Worm (Caenorhabditis elegans): ENCODE measurements around the gene mak-1.
A peak's percentile ranks its signal among the peaks of the same experiment; 100 is the strongest.

- peak; percentile 75 for TF ChIP-seq rnt-1 (tag; optimal IDR thresholded peaks at IDR 0.05)
- no peak for TF ChIP-seq ama-1 (optimal IDR thresholded peaks at IDR 0.05)
- no peak for TF ChIP-seq ceh-88 (GFP tag; IDR thresholded peaks at IDR 0.05)
- peak; percentile 14 for TF ChIP-seq tbx-2 (tag; optimal IDR thresholded peaks at IDR 0.05)
- TF ChIP-seq ces-1 (GFP tag; optimal IDR thresholded peaks at IDR 0.05) = no peak
- no peak for TF ChIP-seq ceh-82 (tag; optimal IDR thresholded peaks at IDR 0.05)
- no peak for TF ChIP-seq unc-130 (tag; optimal IDR thresholded peaks at IDR 0.05)
These were observed 2.6 kb upstream of the mak-1 start for ce11 chrII:8741277-8741676.
